Fruit fly (Drosophila melanogaster) whole organism, embryonic: ENCODE measurements around the gene ATbp.

ENCODE experiments used
- CG10959 ChIP-seq: fragments of 200-800 bp; sonication (Bioruptor generic); IDR thresholded peaks from 2 replicates; pipeline ENCODE4 v1.3.6; 2022; ENCODE audit warnings: missing biosample characterization, missing genetic modification characterization
- CG14667 ChIP-seq: fragments of 200-800 bp; sonication (Bioruptor generic); IDR thresholded peaks from 2 replicates; pipeline ENCODE4 v1.3.6; 2022; ENCODE audit warnings: missing biosample characterization, missing genetic modification characterization
- CG14860 ChIP-seq: fragments of 200-800 bp; sonication (Bioruptor generic); IDR thresholded peaks from 3 replicates; pipeline ENCODE4 v1.3.6; 2022; ENCODE audit warnings: missing biosample characterization, missing genetic modification characterization; ENCODE audit not compliant: partially characterized antibody
- CG43689 ChIP-seq: fragments of 200-800 bp; sonication (Bioruptor generic); IDR thresholded peaks from 2 replicates; pipeline ENCODE4 v1.3.6; 2022; ENCODE audit warnings: missing biosample characterization, missing genetic modification characterization
- Oaz ChIP-seq: fragments of 200-800 bp; sonication (Bioruptor generic); IDR thresholded peaks from 2 replicates; pipeline ENCODE4 v1.3.6; 2022; ENCODE audit warnings: missing biosample characterization, missing genetic modification characterization
- amos ChIP-seq: fragments of 200-800 bp; sonication (Bioruptor generic); IDR thresholded peaks from 2 replicates; pipeline ENCODE4 v1.3.6; 2022; ENCODE audit warnings: missing biosample characterization, missing genetic modification characterization; ENCODE audit not compliant: partially characterized antibody
- aop ChIP-seq: fragments of 200-800 bp; sonication (Bioruptor generic); IDR thresholded peaks from 2 replicates; pipeline ENCODE4 v1.3.6; 2022; ENCODE audit warnings: missing biosample characterization, missing genetic modification characterization
- sisA ChIP-seq: fragments of 200-800 bp; sonication (Bioruptor generic); IDR thresholded peaks from 2 replicates; pipeline ENCODE4 v1.3.6; 2022; ENCODE audit warnings: missing biosample characterization, missing genetic modification characterization
- ssp ChIP-seq: fragments of 200-800 bp; sonication (Bioruptor generic); IDR thresholded peaks from 2 replicates; pipeline ENCODE4 v1.3.6; 2022; ENCODE audit warnings: missing biosample characterization, missing genetic modification characterization

Gene ATbp

dm6 chrX:23151965-23152364 is 46.2 kb downstream of the ATbp start (continued):
- 0 out of 2 replicates have a peak, but pooled peaks have one; percentile 48 for TF ChIP-seq CG43689 (GFP tag; lab: Robert Waterston, UW)
- 0 out of 2 replicates have a peak, but pooled peaks have one; percentile 24 for TF ChIP-seq aop
- peak; percentile 39; the same call in 1 of the 2 replicates for TF ChIP-seq CG14667 (GFP tag; lab: Robert Waterston, UW)
- TF ChIP-seq ssp (GFP tag; lab: Robert Waterston, UW), result peak; percentile 56
- peak; percentile 43; the same call in 1 of the 2 replicates for TF ChIP-seq CG10959 (GFP tag; lab: Robert Waterston, UW)
- peak; percentile 42; the same call in 1 of the 2 replicates for TF ChIP-seq amos (GFP tag; lab: Robert Waterston, UW)
- peak; percentile 17; the same call in 1 of the 2 replicates for TF ChIP-seq Oaz (GFP tag; lab: Robert Waterston, UW)
- peak; percentile 18; the same call in 1 of the 3 replicates for TF ChIP-seq CG14860
- TF ChIP-seq sisA, result peak; percentile 29; the same call in 1 of the 2 replicates
